Fruit fly (Drosophila melanogaster) whole organism, embryonic: ENCODE results near the gene CG8051.
A peak's percentile ranks its signal among the peaks of the same experiment; 100 is the strongest.

Experiments
- Abd-B ChIP-seq: fragments of 200-800 bp; sonication (Bioruptor generic); optimal IDR thresholded peaks from 2 replicates; lab custom pipeline; 2018; ENCODE audit warnings: missing biosample characterization, mild to moderate bottlenecking, missing genetic modification characterization, moderate library complexity
- Blimp-1 ChIP-seq: fragments of 200-800 bp; sonication (Bioruptor generic); optimal IDR thresholded peaks from 3 replicates; lab custom pipeline; 2018; ENCODE audit warnings: missing biosample characterization, missing genetic modification characterization, mild to moderate bottlenecking, moderate library complexity, missing genetic modification reagents
- CG10267 ChIP-seq: fragments of 200-800 bp; sonication (Bioruptor generic); optimal IDR thresholded peaks from 2 replicates; lab custom pipeline; 2018; ENCODE audit warnings: missing biosample characterization, mild to moderate bottlenecking, missing genetic modification characterization, moderate library complexity
- CG11695 ChIP-seq: fragments of 200-800 bp; sonication (Bioruptor generic); IDR thresholded peaks from 3 replicates; pipeline ENCODE4 v1.3.6; 2022; ENCODE audit warnings: missing biosample characterization, missing genetic modification characterization
- CG12219 ChIP-seq: fragments of 200-800 bp; sonication (Bioruptor generic); optimal IDR thresholded peaks from 3 replicates; lab custom pipeline; 2018; ENCODE audit warnings: missing biosample characterization, mild to moderate bottlenecking, missing genetic modification characterization
- CG12391 ChIP-seq: fragments of 200-800 bp; sonication (Bioruptor generic); optimal IDR thresholded peaks from 3 replicates; lab custom pipeline; 2018; ENCODE audit warnings: missing biosample characterization, mild to moderate bottlenecking, missing genetic modification characterization, moderate library complexity
- CG13123 ChIP-seq: fragments of 200-800 bp; sonication (Bioruptor generic); optimal IDR thresholded peaks from 2 replicates; lab custom pipeline; 2016; ENCODE audit warnings: missing biosample characterization, missing genetic modification characterization
- CG13424 ChIP-seq: fragments of 200-800 bp; sonication (Bioruptor generic); optimal IDR thresholded peaks from 2 replicates; lab custom pipeline; 2019; ENCODE audit warnings: missing biosample characterization, mild to moderate bottlenecking, missing genetic modification characterization, moderate library complexity
- CG15269 ChIP-seq: fragments of 200-800 bp; sonication (Bioruptor generic); optimal IDR thresholded peaks from 2 replicates; lab custom pipeline; 2018; ENCODE audit warnings: missing biosample characterization, mild to moderate bottlenecking, missing genetic modification characterization, moderate library complexity
- CG1603 ChIP-seq: fragments of 200-800 bp; sonication (Bioruptor generic); optimal IDR thresholded peaks from 2 replicates; lab custom pipeline; 2019; ENCODE audit warnings: missing biosample characterization, mild to moderate bottlenecking, missing genetic modification characterization, moderate library complexity
- CG1647 ChIP-seq: fragments of 200-800 bp; sonication (Bioruptor generic); optimal IDR thresholded peaks from 3 replicates; lab custom pipeline; 2016; ENCODE audit warnings: missing biosample characterization, missing genetic modification characterization
- CG17186 ChIP-seq: fragments of 200-800 bp; sonication (Bioruptor generic); optimal IDR thresholded peaks from 3 replicates; lab custom pipeline; 2017; ENCODE audit warnings: missing biosample characterization, missing genetic modification reagents, missing genetic modification characterization
- CG17612 ChIP-seq: fragments of 200-800 bp; sonication (Bioruptor generic); IDR thresholded peaks from 2 replicates; pipeline ENCODE4 v1.3.6; 2022; ENCODE audit warnings: missing biosample characterization, missing genetic modification characterization
- CG1792 ChIP-seq: fragments of 200-800 bp; sonication (Bioruptor generic); optimal IDR thresholded peaks from 2 replicates; lab custom pipeline; 2016; ENCODE audit warnings: missing biosample characterization, missing genetic modification characterization
- CG1832 ChIP-seq: fragments of 200-800 bp; sonication (Bioruptor generic); optimal IDR thresholded peaks from 2 replicates; lab custom pipeline; 2017; ENCODE audit warnings: missing biosample characterization, mild to moderate bottlenecking, missing genetic modification characterization, inconsistent platforms
- CG32532 ChIP-seq: fragments of 200-800 bp; sonication (Bioruptor generic); IDR thresholded peaks from 2 replicates; pipeline ENCODE4 v1.3.6; 2022; ENCODE audit warnings: missing biosample characterization, missing genetic modification characterization
- CG34422 ChIP-seq: fragments of 200-800 bp; sonication (Bioruptor generic); IDR thresholded peaks from 3 replicates; pipeline ENCODE4 v1.3.6; 2022; ENCODE audit warnings: missing biosample characterization, missing genetic modification characterization
- CG7556 ChIP-seq: fragments of 200-800 bp; sonication (Bioruptor generic); optimal IDR thresholded peaks from 2 replicates; lab custom pipeline; 2017; ENCODE audit warnings: missing biosample characterization, mild to moderate bottlenecking, missing genetic modification characterization
- CG8388 ChIP-seq: fragments of 200-800 bp; sonication (Bioruptor generic); optimal IDR thresholded peaks from 2 replicates; lab custom pipeline; 2019; ENCODE audit warnings: missing biosample characterization, mild to moderate bottlenecking, missing genetic modification characterization, moderate library complexity
- ERR ChIP-seq: fragments of 200-800 bp; sonication (Bioruptor generic); optimal IDR thresholded peaks from 2 replicates; lab custom pipeline; 2016; ENCODE audit warnings: missing biosample characterization, missing genetic modification characterization
- Fer1 ChIP-seq: fragments of 200-800 bp; sonication (Bioruptor generic); optimal IDR thresholded peaks from 2 replicates; lab custom pipeline; 2017; ENCODE audit warnings: missing biosample characterization, mild to moderate bottlenecking, missing genetic modification characterization
- GATAe ChIP-seq: fragments of 200-800 bp; sonication (Bioruptor generic); conservative IDR thresholded peaks from 2 replicates; pipeline ENCODE4 v1.3.6; 2022; ENCODE audit warnings: missing biosample characterization, missing genetic modification characterization
- Gsc ChIP-seq: fragments of 200-800 bp; sonication (Bioruptor generic); IDR thresholded peaks from 2 replicates; pipeline ENCODE4 v1.3.6; 2022; ENCODE audit warnings: missing biosample characterization, missing genetic modification characterization
- HLH3B ChIP-seq: fragments of 200-800 bp; sonication (Bioruptor generic); IDR thresholded peaks from 2 replicates; pipeline ENCODE4 v1.3.6; 2022; ENCODE audit warnings: missing biosample characterization, missing genetic modification characterization
- MBD-R2 ChIP-seq: fragments of 200-800 bp; sonication (Bioruptor generic); IDR thresholded peaks from 2 replicates; pipeline ENCODE4 v1.3.6; 2022; ENCODE audit warnings: missing biosample characterization, missing genetic modification characterization
- MTF-1 ChIP-seq: fragments of 200-800 bp; sonication (Bioruptor generic); optimal IDR thresholded peaks from 2 replicates; lab custom pipeline; 2018; ENCODE audit warnings: missing biosample characterization, mild to moderate bottlenecking, missing genetic modification characterization, borderline replicate concordance
- Nf-YA ChIP-seq: fragments of 200-800 bp; sonication (Bioruptor generic); IDR thresholded peaks from 2 replicates; pipeline ENCODE4 v1.3.6; 2022; ENCODE audit warnings: missing biosample characterization, missing genetic modification characterization
- PHDP ChIP-seq: fragments of 200-800 bp; sonication (Bioruptor generic); optimal IDR thresholded peaks from 3 replicates; lab custom pipeline; 2018; ENCODE audit warnings: missing biosample characterization, mild to moderate bottlenecking, missing genetic modification characterization, moderate library complexity
- Rfx ChIP-seq: fragments of 200-800 bp; sonication (Bioruptor generic); IDR thresholded peaks from 2 replicates; pipeline ENCODE4 v1.3.6; 2022; ENCODE audit warnings: missing biosample characterization, missing genetic modification characterization
- Rx ChIP-seq: fragments of 200-800 bp; sonication (Bioruptor generic); IDR thresholded peaks from 2 replicates; pipeline ENCODE4 v1.3.6; 2022; ENCODE audit warnings: missing biosample characterization, missing genetic modification characterization
- Scr ChIP-seq: fragments of 200-800 bp; sonication (Bioruptor generic); IDR thresholded peaks from 2 replicates; pipeline ENCODE4 v1.3.6; 2022; ENCODE audit warnings: missing biosample characterization, missing genetic modification characterization; ENCODE audit not compliant: partially characterized antibody
- Sox100B ChIP-seq: fragments of 200-800 bp; sonication (Bioruptor generic); optimal IDR thresholded peaks from 3 replicates; lab custom pipeline; 2018; ENCODE audit warnings: missing biosample characterization, mild to moderate bottlenecking, missing genetic modification characterization
- Sry-β ChIP-seq: fragments of 200-800 bp; sonication (Bioruptor generic); optimal IDR thresholded peaks from 2 replicates; lab custom pipeline; 2018; ENCODE audit warnings: missing biosample characterization, mild to moderate bottlenecking, missing genetic modification characterization, moderate library complexity
- Vsx1 ChIP-seq: fragments of 200-800 bp; sonication (Bioruptor generic); optimal IDR thresholded peaks from 2 replicates; lab custom pipeline; 2017; ENCODE audit warnings: missing biosample characterization, mild to moderate bottlenecking, missing genetic modification characterization, missing genetic modification reagents
- Xrp1 ChIP-seq: fragments of 200-800 bp; sonication (Bioruptor generic); IDR thresholded peaks from 2 replicates; pipeline ENCODE4 v1.3.6; 2022; ENCODE audit warnings: missing biosample characterization, missing genetic modification characterization
- amos ChIP-seq: fragments of 200-800 bp; sonication (Bioruptor generic); IDR thresholded peaks from 2 replicates; pipeline ENCODE4 v1.3.6; 2022; ENCODE audit warnings: missing biosample characterization, missing genetic modification characterization; ENCODE audit not compliant: partially characterized antibody
- ase ChIP-seq: fragments of 200-800 bp; sonication (Bioruptor generic); IDR thresholded peaks from 3 replicates; pipeline ENCODE4 v1.3.6; 2022; ENCODE audit warnings: missing biosample characterization, missing genetic modification characterization
- bowl ChIP-seq: fragments of 200-800 bp; sonication (Bioruptor generic); IDR thresholded peaks from 2 replicates; pipeline ENCODE4 v1.3.6; 2022; ENCODE audit warnings: missing biosample characterization, missing genetic modification characterization
- cas ChIP-seq: fragments of 200-800 bp; sonication (Bioruptor generic); IDR thresholded peaks from 2 replicates; pipeline ENCODE4 v1.3.6; 2022; ENCODE audit warnings: missing biosample characterization, missing genetic modification characterization
- exex ChIP-seq: fragments of 200-800 bp; sonication (Bioruptor generic); optimal IDR thresholded peaks from 4 replicates; lab custom pipeline; 2018; ENCODE audit warnings: missing biosample characterization, mild to moderate bottlenecking, missing genetic modification characterization, moderate library complexity
- hb ChIP-seq: fragments of 200-800 bp; sonication (Bioruptor generic); IDR thresholded peaks from 3 replicates; pipeline ENCODE4 v1.3.6; 2022; ENCODE audit warnings: missing biosample characterization, missing genetic modification characterization; ENCODE audit not compliant: partially characterized antibody
- jumu ChIP-seq: fragments of 200-800 bp; sonication (Bioruptor generic); optimal IDR thresholded peaks from 3 replicates; lab custom pipeline; 2016; ENCODE audit warnings: missing biosample characterization, missing genetic modification characterization
- lov ChIP-seq, 2 experiments: fragments of 200-800 bp in 1 of 2; fragments of >200 bp in 1 of 2; sonication (Bioruptor generic) in 1 of 2; IDR thresholded peaks in 1 of 2; optimal IDR thresholded peaks in 1 of 2; 2 replicates in 1 of 2; 3 replicates in 1 of 2; pipeline versions ENCODE4 v1.3.6 to Lab custom; 2017 to 2022; ENCODE audit warnings: missing biosample characterization in 1 of 2, missing genetic modification characterization in 1 of 2
- mld ChIP-seq: fragments of 200-800 bp; sonication (Bioruptor generic); IDR thresholded peaks from 3 replicates; pipeline ENCODE4 v1.3.6; 2022; ENCODE audit warnings: missing biosample characterization, missing genetic modification characterization; ENCODE audit not compliant: partially characterized antibody
- sc ChIP-seq, 3 experiments: fragments of >200 bp in 2 of 3; fragments of 200-800 bp in 1 of 3; sonication (Bioruptor generic) in 1 of 3; optimal IDR thresholded peaks; 2 replicates in 2 of 3; 3 replicates in 1 of 3; lab custom pipeline; 2017; ENCODE audit warnings: mild to moderate bottlenecking in 1 of 3, missing biosample characterization in 1 of 3, missing genetic modification characterization in 1 of 3, missing genetic modification reagents in 1 of 3
- scrt ChIP-seq: fragments of 200-800 bp; sonication (Bioruptor generic); optimal IDR thresholded peaks from 2 replicates; lab custom pipeline; 2018; ENCODE audit warnings: missing biosample characterization, mild to moderate bottlenecking, missing genetic modification characterization, moderate library complexity
- sens-2 ChIP-seq: fragments of 200-800 bp; sonication (Bioruptor generic); IDR thresholded peaks from 2 replicates; pipeline ENCODE4 v1.3.6; 2022; ENCODE audit warnings: missing biosample characterization, missing genetic modification characterization
- tgo ChIP-seq: fragments of 200-800 bp; sonication (Bioruptor generic); IDR thresholded peaks from 3 replicates; pipeline ENCODE4 v1.3.6; 2022; ENCODE audit warnings: missing biosample characterization, missing genetic modification characterization
- trh ChIP-seq: fragments of 200-800 bp; sonication (Bioruptor generic); optimal IDR thresholded peaks from 2 replicates; lab custom pipeline; 2016; ENCODE audit warnings: missing biosample characterization, missing genetic modification characterization
- wor ChIP-seq: fragments of 200-800 bp; sonication (Bioruptor generic); IDR thresholded peaks from 2 replicates; pipeline ENCODE4 v1.3.6; 2022; ENCODE audit warnings: missing biosample characterization, missing genetic modification characterization

CG8051 gene

dm6 chrX:19262553-19262952 lies 45.2 kb downstream of the CG8051 start (continued):
- TF ChIP-seq lov (optimal IDR thresholded peaks at IDR 0.05; lab: Kevin White, UChicago), result no peak
- TF ChIP-seq lov (GFP tag; IDR thresholded peaks at IDR 0.05; lab: Robert Waterston, UW), result no peak
- TF ChIP-seq CG13123 (GFP tag; lab: Kevin White, UChicago), result no peak
- no peak for TF ChIP-seq CG12219 (GFP tag; lab: Kevin White, UChicago)
- no peak for TF ChIP-seq ase (GFP tag; lab: Robert Waterston, UW)
- TF ChIP-seq Abd-B (GFP tag; lab: Kevin White, UChicago), result no peak
- TF ChIP-seq Fer1, result no peak
- peak; percentile 24 for TF ChIP-seq PHDP (tag; lab: Kevin White, UChicago)
- no peak for TF ChIP-seq MBD-R2 (GFP tag; lab: Robert Waterston, UW)
- no peak for TF ChIP-seq Rfx (GFP tag; lab: Robert Waterston, UW)
- no peak for TF ChIP-seq CG34422 (GFP tag; lab: Robert Waterston, UW)
- TF ChIP-seq Rx, result no peak
- no peak for TF ChIP-seq jumu (GFP tag; lab: Kevin White, UChicago)
- no peak for TF ChIP-seq sc (optimal IDR thresholded peaks at IDR 0.05; lab: Kevin White, UChicago)
- TF ChIP-seq sc (GFP tag; optimal IDR thresholded peaks at IDR 0.05; lab: Kevin White, UChicago), result no peak
- TF ChIP-seq exex, result no peak
- peak; percentile 2 for TF ChIP-seq CG10267
- no peak for TF ChIP-seq amos (GFP tag; lab: Robert Waterston, UW)
- TF ChIP-seq CG17612 (GFP tag; lab: Robert Waterston, UW), result no peak
- no peak for TF ChIP-seq Nf-YA
- TF ChIP-seq trh (GFP tag; lab: Kevin White, UChicago), result no peak
- no peak for TF ChIP-seq Sox100B
- no peak for TF ChIP-seq CG8388 (GFP tag; lab: Kevin White, UChicago)
- TF ChIP-seq Scr, result no peak
- no peak for TF ChIP-seq CG17186 (GFP tag; lab: Kevin White, UChicago)
- no peak for TF ChIP-seq GATAe
- TF ChIP-seq Vsx1 (GFP tag; lab: Kevin White, UChicago), result no peak
- TF ChIP-seq sens-2, result 0 out of 2 replicates have a peak, but pooled peaks have one; percentile 11
- no peak for TF ChIP-seq CG1647 (GFP tag; lab: Kevin White, UChicago)
- TF ChIP-seq CG7556, result no peak
- no peak for TF ChIP-seq CG1792 (GFP tag; lab: Kevin White, UChicago)
- no peak; the same call in 2 of the 3 replicates for TF ChIP-seq tgo (GFP tag; lab: Robert Waterston, UW)
- TF ChIP-seq scrt (GFP tag; lab: Kevin White, UChicago), result no peak
- TF ChIP-seq CG15269 (tag; lab: Kevin White, UChicago), result peak; percentile 35
- TF ChIP-seq Xrp1, result peak; percentile 32; the same call in 1 of the 2 replicates
- TF ChIP-seq MTF-1 (GFP tag; lab: Kevin White, UChicago), result no peak
- TF ChIP-seq Gsc, result no peak
- TF ChIP-seq Blimp-1, result peak; percentile 16
- no peak for TF ChIP-seq bowl
- TF ChIP-seq CG1832 (GFP tag; lab: Kevin White, UChicago), result no peak
- no peak for TF ChIP-seq wor
- peak; percentile 32 for TF ChIP-seq CG12391 (tag; lab: Kevin White, UChicago)
- TF ChIP-seq Sry-β (GFP tag; lab: Kevin White, UChicago), result no peak
- peak; percentile 43; the same call in 1 of the 3 replicates for TF ChIP-seq CG11695 (GFP tag; lab: Robert Waterston, UW)
- TF ChIP-seq cas (GFP tag; lab: Robert Waterston, UW), result no peak
- TF ChIP-seq ERR (GFP tag; lab: Kevin White, UChicago), result no peak
- TF ChIP-seq CG32532 (GFP tag; lab: Robert Waterston, UW), result peak; percentile 11; the same call in 1 of the 2 replicates
- TF ChIP-seq HLH3B, result no peak
- no peak for TF ChIP-seq CG1603 (tag; lab: Kevin White, UChicago)
- no peak for TF ChIP-seq hb (GFP tag; lab: Robert Waterston, UW)
- TF ChIP-seq mld, result no peak
- peak; percentile 29 for TF ChIP-seq CG13424 (tag; lab: Kevin White, UChicago)
